2 fruit fly cellular contexts compared by ENCODE assay signal in genomic region chrX:15610173-15610572, dm6.
TF ChIP-seq lines count a peak whose summit lies in the region.

No protein-coding gene starts in this region.

- TF ChIP-seq CTCF in whole organism, embryonic (GFP tag; optimal IDR thresholded peaks at IDR 0.05; lab: Kevin White, UChicago), result no peak

TF ChIP-seq in whole organism, embryonic, 481 proteins besides CTCF, POLR2A, EP300 and RAD21:
- TF ChIP-seq HHEX (GFP tag; optimal IDR thresholded peaks at IDR 0.05; lab: Kevin White, UChicago) (no peak), gt (GFP tag; IDR thresholded peaks at IDR 0.05; lab: Robert Waterston, UW) (no peak), CG15479 (GFP tag; optimal IDR thresholded peaks at IDR 0.05; lab: Kevin White, UChicago) (peak; percentile 72), CG11247 (GFP tag; IDR thresholded peaks at IDR 0.05; lab: Robert Waterston, UW) (no peak), CG8944 (GFP tag; optimal IDR thresholded peaks at IDR 0.05; lab: Kevin White, UChicago) (no peak), CG1602 (GFP tag; optimal IDR thresholded peaks at IDR 0.05; lab: Kevin White, UChicago) (no peak), Ptx1 (GFP tag; IDR thresholded peaks at IDR 0.05; lab: Robert Waterston, UW) (no peak), cad (GFP tag; optimal IDR thresholded peaks at IDR 0.05; lab: Kevin White, UChicago) (peak; percentile 55), CG17802 (tag; optimal IDR thresholded peaks at IDR 0.05; lab: Kevin White, UChicago) (no peak), CG10267 (tag; optimal IDR thresholded peaks at IDR 0.05; lab: Kevin White, UChicago) (no peak), ap (GFP tag; IDR thresholded peaks at IDR 0.05; lab: Robert Waterston, UW) (no peak), grn (GFP tag; optimal IDR thresholded peaks at IDR 0.05; lab: Kevin White, UChicago) (peak; percentile 100), Taf1 (GFP tag; IDR thresholded peaks at IDR 0.05; lab: Robert Waterston, UW) (no peak), abd-A (tag; optimal IDR thresholded peaks at IDR 0.05; lab: Kevin White, UChicago) (peak; percentile 32), Eip74EF (GFP tag; optimal IDR thresholded peaks at IDR 0.05; lab: Kevin White, UChicago) (no peak), insv (GFP tag; optimal IDR thresholded peaks at IDR 0.05; lab: Kevin White, UChicago) (no peak), CG12769 (tag; optimal IDR thresholded peaks at IDR 0.05; lab: Kevin White, UChicago) (peak; percentile 33), CG9817 (tag; optimal IDR thresholded peaks at IDR 0.05; lab: Kevin White, UChicago) (no peak), kni (GFP tag; optimal IDR thresholded peaks at IDR 0.05; lab: Kevin White, UChicago) (peak; percentile 65), pros (GFP tag; optimal IDR thresholded peaks at IDR 0.05; lab: Kevin White, UChicago) (peak; percentile 22), z (GFP tag; IDR thresholded peaks at IDR 0.05; lab: Robert Waterston, UW) (no peak), CG4424 (GFP tag; optimal IDR thresholded peaks at IDR 0.05; lab: Kevin White, UChicago) (no peak), CG6765 (GFP tag; optimal IDR thresholded peaks at IDR 0.05; lab: Kevin White, UChicago) (no peak), gsb (GFP tag; IDR thresholded peaks at IDR 0.05; lab: Robert Waterston, UW) (no peak)

TF ChIP-seq in whole organism, prepupa, 60 proteins besides CTCF, POLR2A, EP300 and RAD21:
- peak; percentile 94 for TF ChIP-seq dsx (GFP tag; optimal IDR thresholded peaks at IDR 0.05; lab: Kevin White, UChicago; ENCODE audit: poor library complexity, severe bottlenecking)
- TF ChIP-seq CG4318 (GFP tag; optimal IDR thresholded peaks at IDR 0.05; lab: Kevin White, UChicago), result no peak
TF ChIP-seq in whole organism, prepupa: peak in this region for 1.
